Worm (Caenorhabditis elegans): Measurements from ENCODE around the gene myrf-1.

DNA sequence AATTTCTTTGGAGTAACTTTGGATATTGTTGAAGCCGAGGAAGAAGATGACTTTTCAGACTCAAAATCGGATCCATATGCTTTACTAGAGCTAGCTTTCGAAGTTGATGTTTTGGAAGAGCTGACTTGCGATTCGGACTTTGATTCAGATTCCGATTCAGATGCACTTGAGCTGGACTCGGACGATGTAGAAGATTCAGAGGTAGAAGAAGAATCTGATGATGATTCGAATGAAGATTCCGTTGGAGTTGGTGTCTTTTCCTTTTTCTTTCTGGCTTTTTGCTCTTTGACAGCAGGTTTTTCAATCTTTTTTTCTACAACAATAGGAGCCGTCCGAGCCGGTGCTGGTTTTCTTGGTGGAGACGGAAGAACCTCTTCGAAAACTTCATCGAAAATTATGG is 5.6 kb upstream of the myrf-1 start:
- TF ChIP-seq tbx-37 (GFP tag; conservative IDR thresholded peaks at IDR 0.05): no peak
- TF ChIP-seq ceh-13 (GFP tag; optimal IDR thresholded peaks at IDR 0.05): no peak
- no peak for TF ChIP-seq ama-1 (optimal IDR thresholded peaks at IDR 0.05)
- no peak for TF ChIP-seq ets-7 (tag; optimal IDR thresholded peaks at IDR 0.05)
- no peak for TF ChIP-seq flt-1 (GFP tag; IDR thresholded peaks at IDR 0.05)
- TF ChIP-seq hmg-4 (GFP tag; optimal IDR thresholded peaks at IDR 0.05): no peak
- no peak for TF ChIP-seq aly-1 (tag; optimal IDR thresholded peaks at IDR 0.05)
- no peak for TF ChIP-seq hnd-1 (tag; optimal IDR thresholded peaks at IDR 0.05)
- no peak for TF ChIP-seq ceh-36 (tag; optimal IDR thresholded peaks at IDR 0.05)
- no peak for TF ChIP-seq F13C5.2 (tag; optimal IDR thresholded peaks at IDR 0.05)
- TF ChIP-seq sea-1 (GFP tag; conservative IDR thresholded peaks at IDR 0.05): no peak
- no peak for TF ChIP-seq B0310.2 (tag; optimal IDR thresholded peaks at IDR 0.05)
- no peak for TF ChIP-seq tbx-11 (GFP tag; IDR thresholded peaks at IDR 0.05)
- no peak for TF ChIP-seq tra-4 (tag; optimal IDR thresholded peaks at IDR 0.05)

Measured in whole organism, early embryonic.